Fruit fly (Drosophila melanogaster) whole organism, embryonic: ENCODE data around the gene asun.

ENCODE experiments used
- Bdp1 ChIP-seq: fragments of 200-800 bp; sonication (Bioruptor generic); optimal IDR thresholded peaks from 3 replicates; lab custom pipeline; 2016; ENCODE audit warnings: missing biosample characterization, missing genetic modification characterization
- CG14965 ChIP-seq: fragments of 200-800 bp; sonication (Bioruptor generic); optimal IDR thresholded peaks from 2 replicates; lab custom pipeline; 2016; ENCODE audit warnings: missing biosample characterization, missing genetic modification characterization, borderline replicate concordance
- CG9437 ChIP-seq: fragments of 200-800 bp; sonication (Bioruptor generic); optimal IDR thresholded peaks from 2 replicates; lab custom pipeline; 2018; ENCODE audit warnings: missing biosample characterization, mild to moderate bottlenecking, missing genetic modification characterization
- CG9876 ChIP-seq: fragments of 200-800 bp; sonication (Bioruptor generic); optimal IDR thresholded peaks from 2 replicates; lab custom pipeline; 2016; ENCODE audit warnings: missing biosample characterization, missing genetic modification characterization
- Gug ChIP-seq: fragments of 200-800 bp; sonication (Bioruptor generic); IDR thresholded peaks from 4 replicates; pipeline ENCODE4 v1.3.6; 2022; ENCODE audit warnings: missing biosample characterization, missing genetic modification characterization
- PHDP ChIP-seq: fragments of 200-800 bp; sonication (Bioruptor generic); optimal IDR thresholded peaks from 3 replicates; lab custom pipeline; 2018; ENCODE audit warnings: missing biosample characterization, mild to moderate bottlenecking, missing genetic modification characterization, moderate library complexity
- Six4 ChIP-seq: fragments of 200-800 bp; sonication (Bioruptor generic); optimal IDR thresholded peaks from 2 replicates; lab custom pipeline; 2016; ENCODE audit warnings: missing biosample characterization, missing genetic modification characterization
- YL-1 ChIP-seq: fragments of 200-800 bp; sonication (Bioruptor generic); optimal IDR thresholded peaks from 3 replicates; lab custom pipeline; 2017; ENCODE audit warnings: missing biosample characterization, mild to moderate bottlenecking, missing genetic modification characterization
- pnt ChIP-seq: fragments of 200-800 bp; sonication (Bioruptor generic); optimal IDR thresholded peaks from 3 replicates; lab custom pipeline; 2016; ENCODE audit warnings: missing biosample characterization, missing genetic modification characterization
- tx ChIP-seq: fragments of 200-800 bp; sonication (Bioruptor generic); optimal IDR thresholded peaks from 2 replicates; lab custom pipeline; 2016; ENCODE audit warnings: missing biosample characterization, missing genetic modification characterization
- wor ChIP-seq: fragments of 200-800 bp; sonication (Bioruptor generic); IDR thresholded peaks from 2 replicates; pipeline ENCODE4 v1.3.6; 2022; ENCODE audit warnings: missing biosample characterization, missing genetic modification characterization

DNA sequence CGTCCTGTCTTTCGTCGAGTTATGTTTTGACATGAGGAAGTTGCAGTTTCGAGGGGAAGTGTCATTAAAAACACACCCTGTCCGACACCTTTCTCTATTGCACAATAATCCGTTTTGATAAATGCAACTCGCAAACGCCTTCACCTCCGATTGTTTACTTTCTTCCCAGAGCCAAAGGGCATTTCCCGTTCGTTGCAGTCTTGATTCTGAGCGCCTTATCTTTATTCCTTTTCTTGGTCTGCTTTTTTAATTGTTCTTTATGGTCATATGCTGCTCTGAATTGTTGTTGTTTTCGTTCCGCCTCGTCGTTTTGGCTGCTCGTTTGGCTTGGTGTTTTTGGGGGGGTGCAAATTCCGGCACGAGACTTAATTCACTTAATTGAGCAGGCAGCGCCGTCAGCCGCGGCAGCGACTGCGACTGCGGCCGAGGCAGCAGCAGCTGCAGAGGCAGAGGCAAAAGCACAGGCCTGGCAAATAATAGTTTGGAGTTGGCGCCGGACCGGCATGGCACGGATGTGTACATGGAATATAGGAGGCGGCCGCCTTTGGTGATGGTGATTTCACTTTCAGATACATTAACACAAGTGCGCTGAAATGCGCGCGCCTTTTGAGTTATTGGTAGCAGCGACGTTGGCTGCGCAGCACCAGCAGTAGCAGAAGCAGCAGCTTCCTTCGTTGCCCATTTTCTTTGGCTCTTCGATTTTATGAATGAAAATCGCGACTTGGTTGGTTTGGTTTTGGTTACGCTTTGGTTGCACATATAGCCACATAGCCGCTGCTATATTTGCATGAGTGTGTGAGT, 18.6 kb upstream of the asun start:
- TF ChIP-seq PHDP (tag; lab: Kevin White, UChicago): no peak
- TF ChIP-seq Gug (GFP tag; lab: Robert Waterston, UW): no peak
- no peak for TF ChIP-seq pnt (GFP tag; lab: Kevin White, UChicago)
- no peak for TF ChIP-seq Six4 (GFP tag; lab: Kevin White, UChicago)
- no peak for TF ChIP-seq CG9437 (GFP tag; lab: Kevin White, UChicago)
- TF ChIP-seq Bdp1: no peak
- TF ChIP-seq CG9876: no peak
- TF ChIP-seq tx (GFP tag; lab: Kevin White, UChicago): no peak
- no peak for TF ChIP-seq wor
- no peak for TF ChIP-seq CG14965
- no peak for TF ChIP-seq YL-1 (GFP tag; lab: Kevin White, UChicago)
